Worm (Caenorhabditis elegans) whole organism, mixed stage, embryonic: ENCODE data around the gene Y57G11C.1147.

Experiments
- ceh-39 ChIP-seq: fragments of 150-350 bp; optimal IDR thresholded peaks from 2 replicates; lab custom pipeline; 2014; ENCODE audit warnings: missing biosample characterization, missing genetic modification characterization
- ces-1 ChIP-seq: fragments of 150-350 bp; optimal IDR thresholded peaks from 2 replicates; lab custom pipeline; 2014; ENCODE audit warnings: missing biosample characterization, missing genetic modification reagents, missing genetic modification characterization
- nhr-2 ChIP-seq: fragments of 150-350 bp; optimal IDR thresholded peaks from 2 replicates; lab custom pipeline; 2014; ENCODE audit warnings: missing biosample characterization, missing genetic modification characterization
- nhr-237 ChIP-seq: fragments of 150-350 bp; optimal IDR thresholded peaks from 2 replicates; lab custom pipeline; 2014; ENCODE audit warnings: missing biosample characterization, missing genetic modification characterization
- snpc-4 ChIP-seq: fragments of 150-350 bp; optimal IDR thresholded peaks from 2 replicates; lab custom pipeline; 2014; ENCODE audit warnings: missing biosample characterization, missing genetic modification characterization
- tbx-8 ChIP-seq: fragments of 200-800 bp; sonication (Bioruptor generic); optimal IDR thresholded peaks from 2 replicates; lab custom pipeline; 2018; ENCODE audit warnings: mild to moderate bottlenecking, missing genetic modification characterization, moderate library complexity, missing compliant biosample characterization
- unc-39 ChIP-seq: fragments of 150-350 bp; optimal IDR thresholded peaks from 2 replicates; lab custom pipeline; 2014; ENCODE audit warnings: missing biosample characterization, missing genetic modification characterization

DNA sequence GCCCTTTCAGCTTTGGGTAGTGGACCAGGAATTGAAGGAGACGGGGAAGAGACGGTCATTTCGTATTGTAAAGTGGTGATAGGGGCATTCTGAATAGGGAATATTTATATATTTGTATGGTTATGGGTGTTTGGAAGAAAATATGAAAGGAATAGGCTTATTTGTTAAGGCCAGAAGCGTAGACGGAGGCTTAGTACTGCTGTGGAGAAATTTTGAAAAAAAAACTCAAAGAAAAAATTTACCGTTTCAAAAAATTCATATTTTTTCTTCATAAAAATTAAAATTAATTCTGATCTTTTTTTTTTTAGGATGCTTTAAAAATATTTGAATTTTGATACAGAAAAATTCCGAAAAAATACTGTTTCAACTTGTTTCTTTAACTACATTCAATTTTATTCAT, 31.7 kb upstream of the Y57G11C.1147 start, which contains the start of gene hhat-2:
- no peak for TF ChIP-seq nhr-2
- TF ChIP-seq nhr-237 (tag; lab: Kevin White, UChicago) = no peak
- no peak for TF ChIP-seq ces-1
- no peak for TF ChIP-seq ceh-39 (tag; lab: Kevin White, UChicago)
- no peak for TF ChIP-seq snpc-4 (tag; lab: Kevin White, UChicago)
- no peak for TF ChIP-seq unc-39 (tag; lab: Kevin White, UChicago)
- TF ChIP-seq tbx-8 (GFP tag; lab: Kevin White, UChicago) = no peak
